Fruit fly (Drosophila melanogaster): ENCODE measurements around the gene opm.

Gene opm

dm6 chrX:15063404-15064062 is 2.7 kb downstream of the opm start, which contains the start of the genes hiw and ND-B18 (continued):
- TF ChIP-seq CG8290 (GFP tag; optimal IDR thresholded peaks at IDR 0.05) (peak; percentile 13), CG8290 (tag; optimal IDR thresholded peaks at IDR 0.05) (no peak), onecut (GFP tag; IDR thresholded peaks at IDR 0.05) (no peak), crp (GFP tag; optimal IDR thresholded peaks at IDR 0.05) (peak; percentile 93 to 99), Aef1 (GFP tag; IDR thresholded peaks at IDR 0.05) (peak; percentile 69), CG9797 (GFP tag; optimal IDR thresholded peaks at IDR 0.05) (peak; percentile 42), inv (GFP tag; IDR thresholded peaks at IDR 0.05; ENCODE audit: partially characterized antibody) (peak; percentile 24; the same call in 1 of the 2 replicates), Adf1 (GFP tag; IDR thresholded peaks at IDR 0.05) (no peak), vfl (GFP tag; optimal IDR thresholded peaks at IDR 0.05) (no peak), CG3281 (GFP tag; optimal IDR thresholded peaks at IDR 0.05) (peak; percentile 29), Dref (GFP tag; IDR thresholded peaks at IDR 0.05) (peak; percentile 28; the same call in 1 of the 2 replicates), CG3847 (GFP tag; IDR thresholded peaks at IDR 0.05) (peak; percentile 79), shn (GFP tag; optimal IDR thresholded peaks at IDR 0.05) (peak; percentile 4), Six4 (GFP tag; optimal IDR thresholded peaks at IDR 0.05) (no peak), hkb (optimal IDR thresholded peaks at IDR 0.05) (no peak), hkb (GFP tag; IDR thresholded peaks at IDR 0.05) (0 out of 2 replicates have a peak, but pooled peaks have one; percentile 15), Sin3A (optimal IDR thresholded peaks at IDR 0.05) (peak; percentile 36), CG2678 (tag; optimal IDR thresholded peaks at IDR 0.05) (no peak), Hey (tag; optimal IDR thresholded peaks at IDR 0.05) (no peak), CG2712 (tag; optimal IDR thresholded peaks at IDR 0.05) (peak; percentile 28), dpn (GFP tag; optimal IDR thresholded peaks at IDR 0.05) (peak; percentile 26 to 29), CG9876 (GFP tag; optimal IDR thresholded peaks at IDR 0.05) (no peak), CG3726 (GFP tag; IDR thresholded peaks at IDR 0.05) (no peak), Ets65A (GFP tag) (peak; percentile 91), CG10209 (GFP tag; optimal IDR thresholded peaks at IDR 0.05) (peak; percentile 9), CG13287 (GFP tag; IDR thresholded peaks at IDR 0.05; ENCODE audit: partially characterized antibody) (peak; percentile 34; the same call in 1 of the 2 replicates), mirr (GFP tag; optimal IDR thresholded peaks at IDR 0.05) (no peak), CG18262 (tag; optimal IDR thresholded peaks at IDR 0.05) (peak; percentile 17), CG34224 (GFP tag; IDR thresholded peaks at IDR 0.05; ENCODE audit: partially characterized antibody) (0 out of 3 replicates have a peak, but pooled peaks have one; percentile 15), CG4360 (GFP tag; IDR thresholded peaks at IDR 0.05) (peak; percentile 94), Dek (tag; optimal IDR thresholded peaks at IDR 0.05) (peak; percentile 12), CG7987 (GFP tag; optimal IDR thresholded peaks at IDR 0.05) (peak; percentile 29), H15 (GFP tag; IDR thresholded peaks at IDR 0.05) (no peak), Fer3 (tag; optimal IDR thresholded peaks at IDR 0.05) (no peak), grau (tag; optimal IDR thresholded peaks at IDR 0.05) (peak; percentile 11), Nf-YC (tag; optimal IDR thresholded peaks at IDR 0.05) (peak; percentile 12), ken (GFP tag; IDR thresholded peaks at IDR 0.05) (0 out of 3 replicates have a peak, but pooled peaks have one; percentile 15), Lhr (GFP tag; optimal IDR thresholded peaks at IDR 0.05) (peak; percentile 9), unpg (GFP tag; optimal IDR thresholded peaks at IDR 0.05) (peak; percentile 6), Dp (GFP tag; optimal IDR thresholded peaks at IDR 0.05) (peak; percentile 64), nmo (GFP tag; optimal IDR thresholded peaks at IDR 0.05) (peak; percentile 35), Antp (GFP tag; optimal IDR thresholded peaks at IDR 0.05) (peak; percentile 10), Poxn (GFP tag; IDR thresholded peaks at IDR 0.05) (no peak), CG10267 (tag; optimal IDR thresholded peaks at IDR 0.05) (peak; percentile 95), chif (GFP tag; optimal IDR thresholded peaks at IDR 0.05) (peak in 1 of 2 experiments; percentile 25), sens (GFP tag) (peak; percentile 70), slp2 (GFP tag; optimal IDR thresholded peaks at IDR 0.05) (peak; percentile 24), Hr3 (GFP tag; optimal IDR thresholded peaks at IDR 0.05) (peak; percentile 2), CG7556 (GFP tag; optimal IDR thresholded peaks at IDR 0.05) (peak; percentile 4), zfh1 (GFP tag; IDR thresholded peaks at IDR 0.05) (0 out of 3 replicates have a peak, but pooled peaks have one; percentile 34)
